Fruit fly (Drosophila melanogaster) whole organism, pupa: ENCODE data around the gene trh.

Source experiments
- CG10348 ChIP-seq: fragments of 200-800 bp; sonication (Bioruptor generic); IDR thresholded peaks from 2 replicates; pipeline ENCODE4 v1.3.6; 2022; ENCODE audit warnings: missing biosample characterization, missing genetic modification characterization
- Snoo ChIP-seq: fragments of 200-800 bp; sonication (Bioruptor generic); optimal IDR thresholded peaks from 3 replicates; lab custom pipeline; 2017; ENCODE audit warnings: missing biosample characterization, mild to moderate bottlenecking, missing genetic modification characterization, inconsistent platforms
- fd96Ca ChIP-seq: fragments of 200-800 bp; sonication (Bioruptor generic); IDR thresholded peaks from 3 replicates; pipeline ENCODE4 v1.3.6; 2022; ENCODE audit warnings: missing biosample characterization, missing genetic modification characterization
- gl ChIP-seq: fragments of 200-800 bp; sonication (Bioruptor generic); optimal IDR thresholded peaks from 2 replicates; lab custom pipeline; 2018; ENCODE audit warnings: missing biosample characterization, mild to moderate bottlenecking, missing genetic modification characterization

- TF ChIP-seq gl (tag; lab: Kevin White, UChicago) (no peak), Snoo (no peak), CG10348 (GFP tag; lab: Robert Waterston, UW) (no peak), fd96Ca (GFP tag; lab: Robert Waterston, UW) (no peak)
Observed at dm6 chr3L:349751-350150, 42.7 kb downstream of the trh start.
